Fruit fly (Drosophila melanogaster): ENCODE results near the gene CG15478.

DNA sequence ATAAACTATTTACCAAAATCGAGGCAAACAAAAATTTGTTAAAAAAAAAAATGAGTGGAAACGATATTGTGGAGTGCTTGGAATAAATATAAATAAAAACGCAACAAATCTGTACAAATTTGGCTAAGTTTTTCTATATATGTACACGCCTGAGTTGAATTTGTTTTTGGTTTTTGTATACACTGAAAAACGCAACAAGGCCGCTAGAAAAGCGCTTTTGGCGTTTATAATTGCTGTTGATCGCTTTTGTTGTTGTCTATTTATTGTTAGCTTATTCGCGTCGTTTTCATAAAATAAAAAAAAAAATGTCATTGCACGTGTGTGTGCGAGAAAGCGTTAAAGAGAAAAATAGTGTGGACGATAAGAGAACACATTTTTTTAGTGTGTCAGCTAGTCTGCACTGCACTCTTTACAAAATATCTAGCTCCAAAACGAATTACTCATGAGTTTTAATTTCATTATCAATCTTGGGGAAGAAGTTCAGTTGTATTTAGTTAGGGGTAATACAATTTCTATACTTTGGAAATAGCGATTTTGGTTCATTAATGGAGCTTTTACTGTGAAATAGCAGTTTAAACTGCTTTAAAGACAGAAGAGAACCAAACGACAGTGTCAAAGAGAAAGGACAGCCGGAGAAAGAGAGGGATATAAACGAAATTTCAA lies 22.2 kb downstream of the CG15478 start:
- TF ChIP-seq psq (optimal IDR thresholded peaks at IDR 0.05) (no peak), EcR (GFP tag; optimal IDR thresholded peaks at IDR 0.05) (no peak), pan (optimal IDR thresholded peaks at IDR 0.05) (no peak), CG8478 (optimal IDR thresholded peaks at IDR 0.05) (no peak)

All from whole organism.